Fruit fly (Drosophila melanogaster) whole organism, embryonic: ENCODE results near the gene CG7914.

Experiments
- Adf1 ChIP-seq: fragments of 200-800 bp; sonication (Bioruptor generic); IDR thresholded peaks from 2 replicates; pipeline ENCODE4 v1.3.6; 2022; ENCODE audit warnings: missing biosample characterization, missing genetic modification characterization
- Bteb2 ChIP-seq: fragments of 200-800 bp; sonication (Bioruptor generic); optimal IDR thresholded peaks from 2 replicates; lab custom pipeline; 2016; ENCODE audit warnings: missing biosample characterization, missing genetic modification characterization
- CG10959 ChIP-seq: fragments of 200-800 bp; sonication (Bioruptor generic); IDR thresholded peaks from 2 replicates; pipeline ENCODE4 v1.3.6; 2022; ENCODE audit warnings: missing biosample characterization, missing genetic modification characterization
- CG10979 ChIP-seq: fragments of 200-800 bp; sonication (Bioruptor generic); optimal IDR thresholded peaks from 2 replicates; lab custom pipeline; 2018; ENCODE audit warnings: missing biosample characterization, mild to moderate bottlenecking, missing genetic modification characterization, moderate library complexity
- CG11560 ChIP-seq: fragments of 200-800 bp; sonication (Bioruptor generic); IDR thresholded peaks from 3 replicates; pipeline ENCODE4 v1.3.6; 2022; ENCODE audit warnings: missing biosample characterization, missing genetic modification characterization
- CG11723 ChIP-seq: fragments of 200-800 bp; sonication (Bioruptor generic); optimal IDR thresholded peaks from 2 replicates; lab custom pipeline; 2017; ENCODE audit warnings: missing biosample characterization, mild to moderate bottlenecking, missing genetic modification characterization
- CG14667 ChIP-seq: fragments of 200-800 bp; sonication (Bioruptor generic); IDR thresholded peaks from 2 replicates; pipeline ENCODE4 v1.3.6; 2022; ENCODE audit warnings: missing biosample characterization, missing genetic modification characterization
- CG15011 ChIP-seq: fragments of 200-800 bp; sonication (Bioruptor generic); optimal IDR thresholded peaks from 3 replicates; lab custom pipeline; 2018; ENCODE audit warnings: missing biosample characterization, mild to moderate bottlenecking, missing genetic modification characterization
- CG1602 ChIP-seq: fragments of 200-800 bp; sonication (Bioruptor generic); optimal IDR thresholded peaks from 3 replicates; lab custom pipeline; 2016; ENCODE audit warnings: missing biosample characterization, missing genetic modification characterization
- CG17385 ChIP-seq: fragments of 200-800 bp; sonication (Bioruptor generic); optimal IDR thresholded peaks from 3 replicates; lab custom pipeline; 2018; ENCODE audit warnings: missing biosample characterization, mild to moderate bottlenecking, missing genetic modification characterization
- CG17802 ChIP-seq: fragments of 200-800 bp; sonication (Bioruptor generic); optimal IDR thresholded peaks from 2 replicates; lab custom pipeline; 2018; ENCODE audit warnings: missing biosample characterization, mild to moderate bottlenecking, missing genetic modification characterization, moderate library complexity
- CG1792 ChIP-seq: fragments of 200-800 bp; sonication (Bioruptor generic); optimal IDR thresholded peaks from 2 replicates; lab custom pipeline; 2016; ENCODE audit warnings: missing biosample characterization, missing genetic modification characterization
- CG2120 ChIP-seq: fragments of 200-800 bp; sonication (Bioruptor generic); optimal IDR thresholded peaks from 3 replicates; lab custom pipeline; 2016; ENCODE audit warnings: missing biosample characterization, missing genetic modification characterization
- CG30431 ChIP-seq: fragments of 200-800 bp; sonication (Bioruptor generic); optimal IDR thresholded peaks from 2 replicates; lab custom pipeline; 2017; ENCODE audit warnings: missing biosample characterization, missing genetic modification characterization
- CG32532 ChIP-seq: fragments of 200-800 bp; sonication (Bioruptor generic); IDR thresholded peaks from 2 replicates; pipeline ENCODE4 v1.3.6; 2022; ENCODE audit warnings: missing biosample characterization, missing genetic modification characterization
- CG3847 ChIP-seq: fragments of 200-800 bp; sonication (Bioruptor generic); IDR thresholded peaks from 2 replicates; pipeline ENCODE4 v1.3.6; 2022; ENCODE audit warnings: missing biosample characterization, missing genetic modification characterization
- CG4617 ChIP-seq: fragments of 200-800 bp; sonication (Bioruptor generic); optimal IDR thresholded peaks from 3 replicates; lab custom pipeline; 2016; ENCODE audit warnings: missing biosample characterization, missing genetic modification characterization, borderline replicate concordance
- CG7357 ChIP-seq: fragments of 200-800 bp; sonication (Bioruptor generic); IDR thresholded peaks from 3 replicates; pipeline ENCODE4 v1.3.6; 2022; ENCODE audit warnings: missing biosample characterization, missing genetic modification characterization
- CG7963 ChIP-seq: fragments of 200-800 bp; sonication (Bioruptor generic); IDR thresholded peaks from 3 replicates; pipeline ENCODE4 v1.3.6; 2022; ENCODE audit warnings: missing biosample characterization, missing genetic modification characterization; ENCODE audit not compliant: partially characterized antibody
- CG8281 ChIP-seq: fragments of 200-800 bp; sonication (Bioruptor generic); optimal IDR thresholded peaks from 2 replicates; lab custom pipeline; 2018; ENCODE audit warnings: missing biosample characterization, mild to moderate bottlenecking, missing genetic modification characterization, moderate library complexity
- CG9609 ChIP-seq: fragments of 200-800 bp; sonication (Bioruptor generic); optimal IDR thresholded peaks from 3 replicates; lab custom pipeline; 2016; ENCODE audit warnings: missing biosample characterization, missing genetic modification characterization
- Dfd ChIP-seq, 2 experiments: fragments of >200 bp; optimal IDR thresholded peaks; 2 replicates each; lab custom pipeline; 2017; ENCODE audit warnings: missing biosample characterization in 2 of 2, missing genetic modification characterization in 2 of 2
- Dip3 ChIP-seq: fragments of 200-800 bp; sonication (Bioruptor generic); optimal IDR thresholded peaks from 3 replicates; lab custom pipeline; 2016; ENCODE audit warnings: missing biosample characterization, missing genetic modification characterization
- Dref ChIP-seq: fragments of 200-800 bp; sonication (Bioruptor generic); IDR thresholded peaks from 2 replicates; pipeline ENCODE4 v1.3.6; 2022; ENCODE audit warnings: missing biosample characterization, missing genetic modification characterization
- E2f1 ChIP-seq: fragments of 200-800 bp; sonication (Bioruptor generic); IDR thresholded peaks from 2 replicates; pipeline ENCODE4 v1.3.6; 2022; ENCODE audit warnings: missing biosample characterization, missing genetic modification characterization
- HLH3B ChIP-seq: fragments of 200-800 bp; sonication (Bioruptor generic); IDR thresholded peaks from 2 replicates; pipeline ENCODE4 v1.3.6; 2022; ENCODE audit warnings: missing biosample characterization, missing genetic modification characterization
- Hand ChIP-seq: fragments of 200-800 bp; sonication (Bioruptor generic); optimal IDR thresholded peaks from 2 replicates; lab custom pipeline; 2017; ENCODE audit warnings: mild to moderate bottlenecking, missing biosample characterization, missing genetic modification reagents, missing genetic modification characterization
- Kr ChIP-seq: fragments of 200-800 bp; sonication (Bioruptor generic); optimal IDR thresholded peaks from 2 replicates; lab custom pipeline; 2017; ENCODE audit warnings: missing biosample characterization, mild to moderate bottlenecking, missing genetic modification characterization
- Rx ChIP-seq: fragments of 200-800 bp; sonication (Bioruptor generic); IDR thresholded peaks from 2 replicates; pipeline ENCODE4 v1.3.6; 2022; ENCODE audit warnings: missing biosample characterization, missing genetic modification characterization
- Ssrp ChIP-seq: fragments of 200-800 bp; sonication (Bioruptor generic); optimal IDR thresholded peaks from 2 replicates; lab custom pipeline; 2018; ENCODE audit warnings: missing biosample characterization, mild to moderate bottlenecking, missing genetic modification characterization, moderate library complexity
- TFAM ChIP-seq: fragments of 200-800 bp; sonication (Bioruptor generic); optimal IDR thresholded peaks from 2 replicates; lab custom pipeline; 2017; ENCODE audit warnings: missing biosample characterization, missing genetic modification characterization, inconsistent platforms
- Xbp1 ChIP-seq: fragments of 200-800 bp; sonication (Bioruptor generic); optimal IDR thresholded peaks from 3 replicates; lab custom pipeline; 2016; ENCODE audit warnings: missing biosample characterization, mild to moderate bottlenecking, missing genetic modification characterization
- al ChIP-seq: fragments of 200-800 bp; sonication (Bioruptor generic); IDR thresholded peaks from 2 replicates; pipeline ENCODE4 v1.3.6; 2022; ENCODE audit warnings: missing biosample characterization, missing genetic modification characterization
- bbx ChIP-seq: fragments of 200-800 bp; sonication (Bioruptor generic); IDR thresholded peaks from 2 replicates; pipeline ENCODE4 v1.3.6; 2022; ENCODE audit warnings: missing biosample characterization, missing genetic modification characterization; ENCODE audit not compliant: partially characterized antibody
- ci ChIP-seq: fragments of 200-800 bp; sonication (Bioruptor generic); IDR thresholded peaks from 3 replicates; pipeline ENCODE4 v1.3.6; 2022; ENCODE audit warnings: missing biosample characterization, missing genetic modification characterization
- crol ChIP-seq: fragments of 200-800 bp; sonication (Bioruptor generic); IDR thresholded peaks from 2 replicates; pipeline ENCODE4 v1.3.6; 2022; ENCODE audit warnings: missing biosample characterization, missing genetic modification characterization
- dati ChIP-seq: fragments of 200-800 bp; sonication (Bioruptor generic); IDR thresholded peaks from 2 replicates; pipeline ENCODE4 v1.3.6; 2022; ENCODE audit warnings: missing biosample characterization, missing genetic modification characterization
- exex ChIP-seq: fragments of 200-800 bp; sonication (Bioruptor generic); optimal IDR thresholded peaks from 4 replicates; lab custom pipeline; 2018; ENCODE audit warnings: missing biosample characterization, mild to moderate bottlenecking, missing genetic modification characterization, moderate library complexity
- gro ChIP-seq: fragments of 200-800 bp; sonication (Bioruptor generic); optimal IDR thresholded peaks from 2 replicates; lab custom pipeline; 2016; ENCODE audit warnings: missing biosample characterization, missing genetic modification characterization
- h ChIP-seq: fragments of >200 bp; optimal IDR thresholded peaks from 2 replicates; lab custom pipeline; 2017
- her ChIP-seq: fragments of 200-800 bp; sonication (Bioruptor generic); optimal IDR thresholded peaks from 2 replicates; lab custom pipeline; 2016; ENCODE audit warnings: missing biosample characterization, missing genetic modification characterization
- kay ChIP-seq: fragments of 200-800 bp; sonication (Bioruptor generic); optimal IDR thresholded peaks from 2 replicates; lab custom pipeline; 2016; ENCODE audit warnings: missing biosample characterization, missing genetic modification characterization
- maf-S ChIP-seq: fragments of 200-800 bp; sonication (Bioruptor generic); optimal IDR thresholded peaks from 2 replicates; lab custom pipeline; 2016; ENCODE audit warnings: missing biosample characterization, missing genetic modification characterization
- nom ChIP-seq: fragments of 200-800 bp; sonication (Bioruptor generic); optimal IDR thresholded peaks from 2 replicates; lab custom pipeline; 2017; ENCODE audit warnings: missing biosample characterization, missing genetic modification characterization, mild to moderate bottlenecking, moderate library complexity, missing genetic modification reagents
- onecut ChIP-seq: fragments of 200-800 bp; sonication (Bioruptor generic); IDR thresholded peaks from 2 replicates; pipeline ENCODE4 v1.3.6; 2022; ENCODE audit warnings: missing biosample characterization, missing genetic modification characterization
- pb ChIP-seq: fragments of 200-800 bp; sonication (Bioruptor generic); optimal IDR thresholded peaks from 3 replicates; lab custom pipeline; 2016; ENCODE audit warnings: missing biosample characterization, missing genetic modification characterization
- rib ChIP-seq: fragments of 200-800 bp; sonication (Bioruptor generic); IDR thresholded peaks from 2 replicates; pipeline ENCODE4 v1.3.6; 2022; ENCODE audit warnings: missing biosample characterization, missing genetic modification characterization
- ssp ChIP-seq: fragments of 200-800 bp; sonication (Bioruptor generic); IDR thresholded peaks from 2 replicates; pipeline ENCODE4 v1.3.6; 2022; ENCODE audit warnings: missing biosample characterization, missing genetic modification characterization
- stc ChIP-seq: fragments of 200-800 bp; sonication (Bioruptor generic); IDR thresholded peaks from 2 replicates; pipeline ENCODE4 v1.3.6; 2022; ENCODE audit warnings: missing biosample characterization, missing genetic modification characterization
- tin ChIP-seq: fragments of 200-800 bp; sonication (Bioruptor generic); optimal IDR thresholded peaks from 3 replicates; lab custom pipeline; 2016; ENCODE audit warnings: missing biosample characterization, missing genetic modification characterization
- wek ChIP-seq: fragments of 200-800 bp; sonication (Bioruptor generic); optimal IDR thresholded peaks from 3 replicates; lab custom pipeline; 2018; ENCODE audit warnings: missing biosample characterization, mild to moderate bottlenecking, missing genetic modification characterization, moderate library complexity
- zfh2 ChIP-seq: fragments of 200-800 bp; sonication (Bioruptor generic); optimal IDR thresholded peaks from 2 replicates; lab custom pipeline; 2016; ENCODE audit warnings: missing biosample characterization, missing genetic modification characterization

The CG7914 gene

dm6 chrX:19155922-19156437, 37.3 kb downstream of the CG7914 start (continued):
- TF ChIP-seq CG7963 (no peak), CG32532 (peak; percentile 86), ssp (GFP tag; lab: Robert Waterston, UW) (peak; percentile 66), Xbp1 (GFP tag; lab: Kevin White, UChicago) (peak; percentile 78), kay (GFP tag; lab: Kevin White, UChicago) (peak; percentile 67), ci (GFP tag; lab: Robert Waterston, UW) (peak; percentile 83), wek (no peak), nom (GFP tag; lab: Kevin White, UChicago) (peak; percentile 81), pb (no peak), CG11560 (tag; lab: Robert Waterston, UW) (0 out of 3 replicates have a peak, but pooled peaks have one; percentile 58), bbx (GFP tag; lab: Robert Waterston, UW) (no peak), CG30431 (GFP tag; lab: Kevin White, UChicago) (peak; percentile 81), CG9609 (GFP tag; lab: Kevin White, UChicago) (peak; percentile 43), CG11723 (GFP tag; lab: Kevin White, UChicago) (peak; percentile 33), rib (peak; percentile 87), CG15011 (GFP tag; lab: Kevin White, UChicago) (peak; percentile 63), Bteb2 (no peak), HLH3B (GFP tag; lab: Robert Waterston, UW) (peak; percentile 73), zfh2 (no peak), tin (GFP tag; lab: Kevin White, UChicago) (peak; percentile 82), Dfd (GFP tag; optimal IDR thresholded peaks at IDR 0.05; lab: Kevin White, UChicago) (no peak), CG8281 (peak; percentile 38), Rx (GFP tag; lab: Robert Waterston, UW) (peak; percentile 64), dati (no peak), al (GFP tag; lab: Robert Waterston, UW) (peak; percentile 79), onecut (GFP tag; lab: Robert Waterston, UW) (peak; percentile 80), CG10959 (peak; percentile 92), CG1792 (GFP tag; lab: Kevin White, UChicago) (no peak), CG14667 (peak; percentile 69), CG1602 (GFP tag; lab: Kevin White, UChicago) (peak; percentile 84), E2f1 (GFP tag; lab: Robert Waterston, UW) (peak; percentile 78), Adf1 (GFP tag; lab: Robert Waterston, UW) (peak; percentile 23; the same call in 1 of the 2 replicates), maf-S (GFP tag; lab: Kevin White, UChicago) (no peak), stc (GFP tag; lab: Robert Waterston, UW) (peak; percentile 58; the same call in 1 of the 2 replicates), exex (peak; percentile 15), TFAM (GFP tag; lab: Kevin White, UChicago) (peak; percentile 50), Ssrp (tag; lab: Kevin White, UChicago) (peak; percentile 81), her (GFP tag; lab: Kevin White, UChicago) (peak; percentile 3), h (no peak), gro (GFP tag; lab: Kevin White, UChicago) (no peak), Dref (GFP tag; lab: Robert Waterston, UW) (no peak), crol (GFP tag; lab: Robert Waterston, UW) (peak; percentile 81), CG7357 (peak; percentile 51; the same call in 1 of the 3 replicates), Dip3 (no peak), CG3847 (GFP tag; lab: Robert Waterston, UW) (peak; percentile 61), CG4617 (peak; percentile 26), CG10979 (tag; lab: Kevin White, UChicago) (peak; percentile 93), CG17802 (tag; lab: Kevin White, UChicago) (peak; percentile 40), CG2120 (GFP tag; lab: Kevin White, UChicago) (peak; percentile 52), Kr (GFP tag; lab: Kevin White, UChicago) (no peak), Hand (GFP tag; lab: Kevin White, UChicago) (peak; percentile 4), CG17385 (GFP tag; lab: Kevin White, UChicago) (peak; percentile 72)
